Worm (Caenorhabditis elegans): ENCODE results near the gene srw-103.
A peak's percentile ranks its signal among the peaks of the same experiment; 100 is the strongest.

The srw-103 gene

DNA sequence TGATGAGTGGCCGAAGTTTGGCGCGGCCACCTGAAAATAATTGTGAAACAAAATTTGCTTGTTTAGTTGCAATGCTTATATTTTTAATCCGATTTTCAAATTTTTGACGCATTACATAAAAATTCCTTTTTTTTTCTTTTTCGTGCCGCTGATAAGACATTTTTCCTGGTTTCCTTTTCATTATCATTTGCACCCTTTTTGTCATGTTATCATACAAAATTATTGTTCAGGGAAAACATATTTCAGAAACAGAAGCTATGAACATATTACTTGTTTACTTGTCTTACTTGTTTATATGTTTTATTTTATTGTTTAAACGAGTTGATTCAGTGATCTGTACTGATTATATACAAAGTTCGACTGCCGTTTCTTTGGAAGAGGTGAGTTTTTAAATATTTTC is 43.7 kb downstream of the srw-103 start, which contains the start of gene clec-205:
TSS of gene clec-205 (plus strand) at position 212 of the 400 bp plus-strand sequence.
- TF ChIP-seq fos-1 (tag; optimal IDR thresholded peaks at IDR 0.05), result peak; percentile 63
- no peak for TF ChIP-seq unc-55 (GFP tag; optimal IDR thresholded peaks at IDR 0.05)

DNA sequence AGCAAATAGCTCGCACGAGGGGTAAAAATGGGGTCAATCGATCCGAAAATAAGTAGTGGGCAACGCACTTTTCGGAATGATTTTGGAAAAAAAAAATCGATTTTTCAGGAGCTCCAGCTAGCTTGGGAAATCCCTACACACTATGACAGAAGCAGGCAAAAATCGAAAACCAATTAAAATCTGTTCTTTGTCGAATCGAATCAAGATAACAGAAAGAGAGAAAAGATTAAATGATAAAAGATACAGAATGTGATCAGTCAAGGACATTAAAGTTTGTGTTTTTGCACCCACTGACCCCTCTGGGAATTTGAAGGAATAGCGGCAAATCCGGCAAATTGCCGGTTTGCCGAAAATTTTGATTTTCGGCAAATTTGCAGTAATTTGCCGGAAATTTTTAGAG is 50.4 kb downstream of the srw-103 start:
- no peak for TF ChIP-seq ztf-11 (tag; optimal IDR thresholded peaks at IDR 0.05)
- no peak for TF ChIP-seq sma-3 (GFP tag; optimal IDR thresholded peaks at IDR 0.05)
- TF ChIP-seq nhr-6 (tag; optimal IDR thresholded peaks at IDR 0.05), result no peak
- no peak for TF ChIP-seq blmp-1 (tag; optimal IDR thresholded peaks at IDR 0.05; ENCODE audit: insufficient read depth)
- TF ChIP-seq sma-9 (GFP tag; optimal IDR thresholded peaks at IDR 0.05), result no peak
- no peak for TF ChIP-seq sma-9 (tag; optimal IDR thresholded peaks at IDR 0.05)
- TF ChIP-seq ama-1 (optimal IDR thresholded peaks at IDR 0.05), result no peak
- no peak for TF ChIP-seq mbf-1 (tag; optimal IDR thresholded peaks at IDR 0.05)
- TF ChIP-seq lin-11 (tag; optimal IDR thresholded peaks at IDR 0.05), result no peak
- no peak for TF ChIP-seq ZK546.5 (tag; optimal IDR thresholded peaks at IDR 0.05)
- no peak for TF ChIP-seq elt-1 (tag; optimal IDR thresholded peaks at IDR 0.05)
- TF ChIP-seq mdl-1 (tag; optimal IDR thresholded peaks at IDR 0.05), result no peak
- no peak for TF ChIP-seq snpc-4 (tag; optimal IDR thresholded peaks at IDR 0.05)
- TF ChIP-seq nhr-237 (tag; optimal IDR thresholded peaks at IDR 0.05), result no peak
- no peak for TF ChIP-seq crh-2 (tag; optimal IDR thresholded peaks at IDR 0.05)
- no peak for TF ChIP-seq nhr-12 (tag; optimal IDR thresholded peaks at IDR 0.05)
- TF ChIP-seq ceh-82 (tag; optimal IDR thresholded peaks at IDR 0.05), result no peak

Measured in whole organism, L2 larva.